Worm (Caenorhabditis elegans): ENCODE measurements around the gene C06A8.8.

Gene C06A8.8

DNA sequence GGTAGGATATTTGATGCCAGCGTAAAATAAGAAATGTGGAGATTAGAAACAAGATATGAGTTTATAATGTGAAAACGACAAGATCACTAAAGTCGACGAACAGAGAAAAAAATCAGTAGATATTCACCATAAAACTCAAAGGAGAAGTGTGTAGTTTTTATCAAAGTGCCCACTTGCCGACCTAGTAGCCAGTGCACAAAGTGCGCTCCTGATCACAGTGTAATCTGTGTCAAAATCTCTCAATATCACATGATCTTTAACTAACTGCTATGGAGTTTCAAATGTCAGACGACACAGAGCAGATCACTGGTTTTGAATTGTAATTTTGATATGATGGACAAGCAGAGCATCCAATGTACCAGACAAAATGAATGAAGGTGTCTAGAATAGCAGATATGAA is 51.3 kb downstream of the C06A8.8 start:
- TF ChIP-seq hmbx-1 (tag; optimal IDR thresholded peaks at IDR 0.05) (no peak), sea-1 (GFP tag; conservative IDR thresholded peaks at IDR 0.05) (no peak), pes-1 (GFP tag; IDR thresholded peaks at IDR 0.05) (no peak), F13C5.2 (tag; optimal IDR thresholded peaks at IDR 0.05) (no peak), ceh-13 (GFP tag; optimal IDR thresholded peaks at IDR 0.05) (no peak), ama-1 (optimal IDR thresholded peaks at IDR 0.05) (no peak), tbx-37 (GFP tag; conservative IDR thresholded peaks at IDR 0.05) (no peak), ets-7 (tag; optimal IDR thresholded peaks at IDR 0.05) (no peak), aly-1 (tag; optimal IDR thresholded peaks at IDR 0.05) (no peak), tbx-11 (GFP tag; IDR thresholded peaks at IDR 0.05) (no peak), hnd-1 (tag; optimal IDR thresholded peaks at IDR 0.05) (no peak), tra-4 (tag; optimal IDR thresholded peaks at IDR 0.05) (no peak), flt-1 (GFP tag; IDR thresholded peaks at IDR 0.05) (no peak), scrt-1 (GFP tag; IDR thresholded peaks at IDR 0.05) (no peak), ceh-36 (tag; optimal IDR thresholded peaks at IDR 0.05) (no peak), hmg-4 (GFP tag; optimal IDR thresholded peaks at IDR 0.05) (no peak), B0310.2 (tag; optimal IDR thresholded peaks at IDR 0.05) (no peak)

- TF ChIP-seq ceh-36 (tag; optimal IDR thresholded peaks at IDR 0.05) (no peak), tbx-11 (GFP tag; IDR thresholded peaks at IDR 0.05) (no peak), hnd-1 (tag; optimal IDR thresholded peaks at IDR 0.05) (no peak), F13C5.2 (tag; optimal IDR thresholded peaks at IDR 0.05) (no peak)
Observed at ce11 chrII:7719039-7719438, 52.8 kb downstream of the C06A8.8 start.

DNA sequence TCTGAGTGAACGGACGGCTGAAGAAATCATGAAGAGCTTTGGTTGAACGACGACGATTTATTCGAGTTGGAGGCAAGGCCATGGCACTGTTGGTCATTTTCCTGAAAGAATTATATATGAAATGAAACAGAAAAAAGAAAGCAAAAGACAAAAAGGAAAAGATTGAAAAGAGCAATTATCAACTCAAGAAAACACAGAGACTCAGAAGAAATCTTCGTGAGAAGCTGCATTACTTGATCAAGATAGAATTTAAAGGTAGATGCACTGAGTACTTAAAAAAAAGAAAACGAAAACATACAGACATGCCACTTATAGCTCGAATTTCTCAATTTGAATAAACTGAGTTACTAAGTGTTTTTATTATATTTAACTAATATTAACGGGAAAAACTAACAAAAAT is 53.3 kb downstream of the C06A8.8 start, which contains the start of gene cpna-5:
Gene cpna-5 (minus strand): TSS at position 101 of the 400 bp plus-strand sequence.
- no peak for TF ChIP-seq tra-4 (tag; optimal IDR thresholded peaks at IDR 0.05)
- no peak for TF ChIP-seq ceh-36 (tag; optimal IDR thresholded peaks at IDR 0.05)
- no peak for TF ChIP-seq ets-7 (tag; optimal IDR thresholded peaks at IDR 0.05)
- TF ChIP-seq hnd-1 (tag; optimal IDR thresholded peaks at IDR 0.05) = no peak
- no peak for TF ChIP-seq tbx-11 (GFP tag; IDR thresholded peaks at IDR 0.05)
- TF ChIP-seq B0310.2 (tag; optimal IDR thresholded peaks at IDR 0.05) = no peak

DNA sequence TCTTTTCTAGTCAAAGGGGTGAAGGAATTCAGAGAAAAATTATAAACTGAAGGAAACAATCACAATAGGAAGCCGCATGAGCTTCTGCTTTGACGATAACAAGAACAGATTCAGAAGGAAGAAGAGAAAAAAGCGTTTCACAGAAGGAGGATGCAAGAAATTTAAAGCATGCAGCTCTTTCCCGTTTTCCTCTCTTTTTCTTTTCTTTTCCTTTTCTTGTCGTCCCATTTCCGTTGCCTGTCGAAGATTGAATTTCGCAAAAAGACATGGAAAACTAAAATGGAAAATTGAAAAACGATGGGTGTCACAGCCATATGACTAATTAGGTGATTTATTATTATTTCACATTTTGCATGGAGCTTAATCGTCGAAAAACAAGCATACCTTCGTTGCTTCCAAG is 55.7 kb downstream of the C06A8.8 start:
- TF ChIP-seq hnd-1 (tag; optimal IDR thresholded peaks at IDR 0.05) (no peak), scrt-1 (GFP tag; IDR thresholded peaks at IDR 0.05) (no peak), hmg-4 (GFP tag; optimal IDR thresholded peaks at IDR 0.05) (no peak), ets-7 (tag; optimal IDR thresholded peaks at IDR 0.05) (no peak), ceh-13 (GFP tag; optimal IDR thresholded peaks at IDR 0.05) (no peak), tbx-37 (GFP tag; conservative IDR thresholded peaks at IDR 0.05) (no peak), B0310.2 (tag; optimal IDR thresholded peaks at IDR 0.05) (no peak), pes-1 (GFP tag; IDR thresholded peaks at IDR 0.05) (no peak), hmbx-1 (tag; optimal IDR thresholded peaks at IDR 0.05) (no peak), ama-1 (optimal IDR thresholded peaks at IDR 0.05) (no peak), tbx-11 (GFP tag; IDR thresholded peaks at IDR 0.05) (no peak), tra-4 (tag; optimal IDR thresholded peaks at IDR 0.05) (no peak), sea-1 (GFP tag; conservative IDR thresholded peaks at IDR 0.05) (no peak), ceh-36 (tag; optimal IDR thresholded peaks at IDR 0.05) (no peak), aly-1 (tag; optimal IDR thresholded peaks at IDR 0.05) (no peak), F13C5.2 (tag; optimal IDR thresholded peaks at IDR 0.05) (no peak)
